Fruit fly (Drosophila melanogaster) whole organism, embryonic: ENCODE results near the gene lectin-37Da.

Experiments used
- Antp ChIP-seq: fragments of 200-800 bp; sonication (Bioruptor generic); optimal IDR thresholded peaks from 3 replicates; lab custom pipeline; 2016; ENCODE audit warnings: missing biosample characterization, missing genetic modification characterization
- CG10543 ChIP-seq: fragments of 200-800 bp; sonication (Bioruptor generic); optimal IDR thresholded peaks from 3 replicates; lab custom pipeline; 2017; ENCODE audit warnings: missing biosample characterization, mild to moderate bottlenecking, missing genetic modification characterization, moderate library complexity
- CG11560 ChIP-seq: fragments of 200-800 bp; sonication (Bioruptor generic); IDR thresholded peaks from 3 replicates; pipeline ENCODE4 v1.3.6; 2022; ENCODE audit warnings: missing biosample characterization, missing genetic modification characterization
- CG14710 ChIP-seq: fragments of 200-800 bp; sonication (Bioruptor generic); optimal IDR thresholded peaks from 3 replicates; lab custom pipeline; 2019; ENCODE audit warnings: missing biosample characterization, mild to moderate bottlenecking, missing genetic modification characterization, moderate library complexity
- CG1602 ChIP-seq: fragments of 200-800 bp; sonication (Bioruptor generic); optimal IDR thresholded peaks from 3 replicates; lab custom pipeline; 2016; ENCODE audit warnings: missing biosample characterization, missing genetic modification characterization
- CG17186 ChIP-seq: fragments of 200-800 bp; sonication (Bioruptor generic); optimal IDR thresholded peaks from 3 replicates; lab custom pipeline; 2017; ENCODE audit warnings: missing biosample characterization, missing genetic modification reagents, missing genetic modification characterization
- CG17568 ChIP-seq: fragments of 200-800 bp; sonication (Bioruptor generic); optimal IDR thresholded peaks from 2 replicates; lab custom pipeline; 2018; ENCODE audit warnings: missing biosample characterization, mild to moderate bottlenecking, missing genetic modification characterization, moderate library complexity
- CG2202 ChIP-seq: fragments of 200-800 bp; sonication (Bioruptor generic); optimal IDR thresholded peaks from 2 replicates; lab custom pipeline; 2018; ENCODE audit warnings: missing biosample characterization, mild to moderate bottlenecking, missing genetic modification characterization
- CG31388 ChIP-seq: fragments of 200-800 bp; sonication (Bioruptor generic); optimal IDR thresholded peaks from 2 replicates; lab custom pipeline; 2016; ENCODE audit warnings: missing biosample characterization, missing genetic modification characterization
- CG3163 ChIP-seq: fragments of 200-800 bp; sonication (Bioruptor generic); optimal IDR thresholded peaks from 3 replicates; lab custom pipeline; 2016; ENCODE audit warnings: missing biosample characterization, missing genetic modification characterization
- CG4404 ChIP-seq: fragments of 200-800 bp; sonication (Bioruptor generic); IDR thresholded peaks from 2 replicates; pipeline ENCODE4 v1.3.6; 2022; ENCODE audit warnings: missing biosample characterization, missing genetic modification characterization
- CG4617 ChIP-seq: fragments of 200-800 bp; sonication (Bioruptor generic); optimal IDR thresholded peaks from 3 replicates; lab custom pipeline; 2016; ENCODE audit warnings: missing biosample characterization, missing genetic modification characterization, borderline replicate concordance
- CG5953 ChIP-seq: fragments of 200-800 bp; sonication (Bioruptor generic); IDR thresholded peaks from 2 replicates; pipeline ENCODE4 v1.3.6; 2022; ENCODE audit warnings: missing biosample characterization, missing genetic modification characterization
- CG6813 ChIP-seq: fragments of 200-800 bp; sonication (Bioruptor generic); optimal IDR thresholded peaks from 2 replicates; lab custom pipeline; 2017; ENCODE audit warnings: missing biosample characterization, missing genetic modification characterization, mild to moderate bottlenecking, moderate library complexity, missing genetic modification reagents
- CG7357 ChIP-seq: fragments of 200-800 bp; sonication (Bioruptor generic); IDR thresholded peaks from 3 replicates; pipeline ENCODE4 v1.3.6; 2022; ENCODE audit warnings: missing biosample characterization, missing genetic modification characterization
- CG7786 ChIP-seq: fragments of 200-800 bp; sonication (Bioruptor generic); optimal IDR thresholded peaks from 2 replicates; lab custom pipeline; 2016; ENCODE audit warnings: missing biosample characterization, missing genetic modification characterization
- CG8281 ChIP-seq: fragments of 200-800 bp; sonication (Bioruptor generic); optimal IDR thresholded peaks from 2 replicates; lab custom pipeline; 2018; ENCODE audit warnings: missing biosample characterization, mild to moderate bottlenecking, missing genetic modification characterization, moderate library complexity
- CG9817 ChIP-seq: fragments of 200-800 bp; sonication (Bioruptor generic); optimal IDR thresholded peaks from 2 replicates; lab custom pipeline; 2018; ENCODE audit warnings: missing biosample characterization, mild to moderate bottlenecking, missing genetic modification characterization, moderate library complexity
- CG9876 ChIP-seq: fragments of 200-800 bp; sonication (Bioruptor generic); optimal IDR thresholded peaks from 2 replicates; lab custom pipeline; 2016; ENCODE audit warnings: missing biosample characterization, missing genetic modification characterization
- Dbx ChIP-seq: fragments of 200-800 bp; sonication (Bioruptor generic); IDR thresholded peaks from 3 replicates; pipeline ENCODE4 v1.3.6; 2022; ENCODE audit warnings: missing biosample characterization, missing genetic modification characterization
- Doc3 ChIP-seq: fragments of 200-800 bp; sonication (Bioruptor generic); IDR thresholded peaks from 3 replicates; pipeline ENCODE4 v1.3.6; 2022; ENCODE audit warnings: missing biosample characterization, missing genetic modification characterization; ENCODE audit not compliant: partially characterized antibody
- E2f1 ChIP-seq: fragments of 200-800 bp; sonication (Bioruptor generic); IDR thresholded peaks from 2 replicates; pipeline ENCODE4 v1.3.6; 2022; ENCODE audit warnings: missing biosample characterization, missing genetic modification characterization
- E2f2 ChIP-seq: fragments of 200-800 bp; sonication (Bioruptor generic); IDR thresholded peaks from 2 replicates; pipeline ENCODE4 v1.3.6; 2022; ENCODE audit warnings: missing biosample characterization, missing genetic modification characterization
- Elba2 ChIP-seq: fragments of 200-800 bp; sonication (Bioruptor generic); optimal IDR thresholded peaks from 3 replicates; lab custom pipeline; 2016; ENCODE audit warnings: missing biosample characterization, missing genetic modification characterization
- Ets97D ChIP-seq: fragments of 200-800 bp; sonication (Bioruptor generic); optimal IDR thresholded peaks from 3 replicates; lab custom pipeline; 2016; ENCODE audit warnings: missing biosample characterization, missing genetic modification characterization
- Hmx ChIP-seq: fragments of 200-800 bp; sonication (Bioruptor generic); optimal IDR thresholded peaks from 2 replicates; lab custom pipeline; 2016; ENCODE audit warnings: missing biosample characterization, missing genetic modification characterization
- Lhr ChIP-seq: fragments of 200-800 bp; sonication (Bioruptor generic); optimal IDR thresholded peaks from 3 replicates; lab custom pipeline; 2017; ENCODE audit warnings: mild to moderate bottlenecking, missing biosample characterization, missing genetic modification reagents, missing genetic modification characterization
- Ssrp ChIP-seq: fragments of 200-800 bp; sonication (Bioruptor generic); optimal IDR thresholded peaks from 2 replicates; lab custom pipeline; 2018; ENCODE audit warnings: missing biosample characterization, mild to moderate bottlenecking, missing genetic modification characterization, moderate library complexity
- Vsx1 ChIP-seq: fragments of 200-800 bp; sonication (Bioruptor generic); optimal IDR thresholded peaks from 2 replicates; lab custom pipeline; 2017; ENCODE audit warnings: missing biosample characterization, mild to moderate bottlenecking, missing genetic modification characterization, missing genetic modification reagents
- amos ChIP-seq: fragments of 200-800 bp; sonication (Bioruptor generic); IDR thresholded peaks from 2 replicates; pipeline ENCODE4 v1.3.6; 2022; ENCODE audit warnings: missing biosample characterization, missing genetic modification characterization; ENCODE audit not compliant: partially characterized antibody
- bigmax ChIP-seq: fragments of 200-800 bp; sonication (Bioruptor generic); optimal IDR thresholded peaks from 2 replicates; lab custom pipeline; 2018; ENCODE audit warnings: missing biosample characterization, mild to moderate bottlenecking, missing genetic modification characterization
- cwo ChIP-seq: fragments of 200-800 bp; sonication (Bioruptor generic); optimal IDR thresholded peaks from 3 replicates; lab custom pipeline; 2017; ENCODE audit warnings: missing biosample characterization, missing genetic modification characterization, mild to moderate bottlenecking, moderate library complexity, missing genetic modification reagents
- dm ChIP-seq: fragments of 200-800 bp; sonication (Bioruptor generic); optimal IDR thresholded peaks from 3 replicates; lab custom pipeline; 2016; ENCODE audit warnings: missing biosample characterization, missing genetic modification characterization
- fu2 ChIP-seq: fragments of 200-800 bp; sonication (Bioruptor generic); optimal IDR thresholded peaks from 2 replicates; lab custom pipeline; 2016; ENCODE audit warnings: missing biosample characterization, missing genetic modification characterization
- gcm2 ChIP-seq: fragments of 200-800 bp; sonication (Bioruptor generic); optimal IDR thresholded peaks from 2 replicates; lab custom pipeline; 2016; ENCODE audit warnings: missing biosample characterization, missing genetic modification characterization
- kni ChIP-seq: fragments of 200-800 bp; sonication (Bioruptor generic); optimal IDR thresholded peaks from 3 replicates; lab custom pipeline; 2017; ENCODE audit warnings: mild to moderate bottlenecking, missing biosample characterization, missing genetic modification reagents, missing genetic modification characterization
- lbe ChIP-seq: fragments of 200-800 bp; sonication (Bioruptor generic); optimal IDR thresholded peaks from 2 replicates; lab custom pipeline; 2016; ENCODE audit warnings: missing biosample characterization, mild to moderate bottlenecking, missing genetic modification characterization
- luna ChIP-seq: fragments of 200-800 bp; sonication (Bioruptor generic); optimal IDR thresholded peaks from 2 replicates; lab custom pipeline; 2016; ENCODE audit warnings: missing biosample characterization, missing genetic modification characterization
- odd ChIP-seq: fragments of 200-800 bp; sonication (Bioruptor generic); optimal IDR thresholded peaks from 2 replicates; lab custom pipeline; 2017; ENCODE audit warnings: missing biosample characterization, mild to moderate bottlenecking, missing genetic modification characterization
- onecut ChIP-seq: fragments of 200-800 bp; sonication (Bioruptor generic); IDR thresholded peaks from 2 replicates; pipeline ENCODE4 v1.3.6; 2022; ENCODE audit warnings: missing biosample characterization, missing genetic modification characterization
- p53 ChIP-seq: fragments of 200-800 bp; sonication (Bioruptor generic); optimal IDR thresholded peaks from 2 replicates; lab custom pipeline; 2016; ENCODE audit warnings: missing biosample characterization, missing genetic modification characterization
- pan ChIP-seq, 4 experiments: fragments of >200 bp in 3 of 4; fragments of 200-800 bp in 1 of 4; sonication (Bioruptor generic) in 1 of 4; optimal IDR thresholded peaks in 3 of 4; IDR thresholded peaks in 1 of 4; 2 replicates each; pipeline versions ENCODE4 v1.3.6 to Lab custom; 2017 to 2022; ENCODE audit warnings: missing biosample characterization in 2 of 4, missing genetic modification characterization in 2 of 4, mixed read lengths in 1 of 4
- prd ChIP-seq, 3 experiments: fragments of >200 bp in 2 of 3; fragments of 200-800 bp in 1 of 3; sonication (Bioruptor generic) in 1 of 3; optimal IDR thresholded peaks in 2 of 3; IDR thresholded peaks in 1 of 3; 2 replicates in 2 of 3; 3 replicates in 1 of 3; pipeline versions ENCODE4 v1.3.6 to Lab custom; 2017 to 2022; ENCODE audit warnings: missing biosample characterization in 1 of 3, missing genetic modification characterization in 1 of 3
- rib ChIP-seq: fragments of 200-800 bp; sonication (Bioruptor generic); IDR thresholded peaks from 2 replicates; pipeline ENCODE4 v1.3.6; 2022; ENCODE audit warnings: missing biosample characterization, missing genetic modification characterization
- ro ChIP-seq: fragments of 200-800 bp; sonication (Bioruptor generic); IDR thresholded peaks from 2 replicates; pipeline ENCODE4 v1.3.6; 2022; ENCODE audit warnings: missing biosample characterization, missing genetic modification characterization
- sc ChIP-seq, 3 experiments: fragments of >200 bp in 2 of 3; fragments of 200-800 bp in 1 of 3; sonication (Bioruptor generic) in 1 of 3; optimal IDR thresholded peaks; 2 replicates in 2 of 3; 3 replicates in 1 of 3; lab custom pipeline; 2017; ENCODE audit warnings: mild to moderate bottlenecking in 1 of 3, missing biosample characterization in 1 of 3, missing genetic modification characterization in 1 of 3, missing genetic modification reagents in 1 of 3
- sens ChIP-seq: fragments of 200-800 bp; sonication (Bioruptor generic); peaks from one replicate; lab custom pipeline; 2016; ENCODE audit warnings: missing biosample characterization, missing genetic modification characterization
- shn ChIP-seq: fragments of 200-800 bp; sonication (Bioruptor generic); optimal IDR thresholded peaks from 3 replicates; lab custom pipeline; 2016; ENCODE audit warnings: missing biosample characterization, missing genetic modification characterization
- tll ChIP-seq, 2 experiments: fragments of 200-800 bp in 1 of 2; fragments of >200 bp in 1 of 2; sonication (Bioruptor generic) in 1 of 2; optimal IDR thresholded peaks; 2 replicates each; lab custom pipeline; 2017 to 2019; ENCODE audit warnings: missing biosample characterization in 2 of 2, missing genetic modification characterization in 2 of 2, mild to moderate bottlenecking in 1 of 2, moderate library complexity in 1 of 2
- zen ChIP-seq: fragments of 200-800 bp; sonication (Bioruptor generic); optimal IDR thresholded peaks from 3 replicates; lab custom pipeline; 2018; ENCODE audit warnings: missing biosample characterization, mild to moderate bottlenecking, missing genetic modification characterization, moderate library complexity

lectin-37Da gene

dm6 chr2L:19463405-19463804, 45.3 kb downstream of the lectin-37Da start (continued):
- TF ChIP-seq Doc3 (GFP tag; lab: Robert Waterston, UW) (no peak), Hmx (GFP tag; lab: Kevin White, UChicago) (no peak), CG9876 (GFP tag; lab: Kevin White, UChicago) (no peak), CG7357 (GFP tag; lab: Robert Waterston, UW) (no peak), CG11560 (tag; lab: Robert Waterston, UW) (no peak), Vsx1 (GFP tag; lab: Kevin White, UChicago) (no peak), E2f1 (GFP tag; lab: Robert Waterston, UW) (no peak), CG5953 (GFP tag; lab: Robert Waterston, UW) (no peak), ro (GFP tag; lab: Robert Waterston, UW) (no peak), rib (GFP tag; lab: Robert Waterston, UW) (no peak), Dbx (GFP tag; lab: Robert Waterston, UW) (no peak), p53 (no peak), bigmax (GFP tag; lab: Kevin White, UChicago) (no peak), CG10543 (GFP tag; lab: Kevin White, UChicago) (no peak), kni (no peak), onecut (no peak), fu2 (GFP tag; lab: Kevin White, UChicago) (no peak), odd (GFP tag; lab: Kevin White, UChicago) (peak; percentile 16), dm (GFP tag; lab: Kevin White, UChicago) (no peak), CG4617 (GFP tag; lab: Kevin White, UChicago) (no peak), CG8281 (tag; lab: Kevin White, UChicago) (no peak), prd (optimal IDR thresholded peaks at IDR 0.05; lab: Kevin White, UChicago) (no peak), prd (GFP tag; IDR thresholded peaks at IDR 0.05; lab: Robert Waterston, UW) (no peak), CG1602 (no peak), cwo (GFP tag; lab: Kevin White, UChicago) (no peak), Lhr (GFP tag; lab: Kevin White, UChicago) (no peak), lbe (GFP tag; lab: Kevin White, UChicago) (no peak), sc (optimal IDR thresholded peaks at IDR 0.05; lab: Kevin White, UChicago) (no peak), sc (GFP tag; optimal IDR thresholded peaks at IDR 0.05; lab: Kevin White, UChicago) (peak; percentile 2), luna (GFP tag; lab: Kevin White, UChicago) (no peak), CG9817 (no peak), Elba2 (GFP tag; lab: Kevin White, UChicago) (no peak), zen (tag; lab: Kevin White, UChicago) (no peak), gcm2 (no peak), CG31388 (GFP tag; lab: Kevin White, UChicago) (no peak), Ets97D (GFP tag; lab: Kevin White, UChicago) (no peak), CG4404 (no peak), CG6813 (GFP tag; lab: Kevin White, UChicago) (no peak), CG2202 (tag; lab: Kevin White, UChicago) (no peak), Ssrp (tag; lab: Kevin White, UChicago) (no peak), pan (optimal IDR thresholded peaks at IDR 0.05; lab: Kevin White, UChicago) (no peak), pan (GFP tag; optimal IDR thresholded peaks at IDR 0.05 in 1 of 2, IDR thresholded peaks at IDR 0.05 in 1 of 2) (no peak), CG17568 (GFP tag; lab: Kevin White, UChicago) (no peak), amos (no peak), tll (GFP tag; optimal IDR thresholded peaks at IDR 0.05; lab: Kevin White, UChicago) (no peak), CG3163 (no peak), CG7786 (GFP tag; lab: Kevin White, UChicago) (no peak), CG17186 (no peak), sens (GFP tag; lab: Kevin White, UChicago) (peak; percentile 18), E2f2 (no peak), CG14710 (tag; lab: Kevin White, UChicago) (peak; percentile 8), shn (GFP tag; lab: Kevin White, UChicago) (no peak), Antp (GFP tag; lab: Kevin White, UChicago) (no peak)
